Worm (Caenorhabditis elegans) whole organism, midembryonic: Measurements from ENCODE around the gene C05B5.12.

Source experiments
- cog-1 ChIP-seq: sonication (generic microtip); optimal IDR thresholded peaks from 2 replicates; lab custom pipeline; 2016; ENCODE audit warnings: missing genetic modification characterization, missing compliant biosample characterization
- klf-2 ChIP-seq: fragments of 200-800 bp; sonication (Bioruptor generic); conservative IDR thresholded peaks from 2 replicates; pipeline ENCODE4 v1.3.6; 2022; ENCODE audit warnings: missing genetic modification reagents, missing genetic modification characterization, missing compliant biosample characterization
- ref-1 ChIP-seq: fragments of 200-800 bp; sonication (Bioruptor generic); conservative IDR thresholded peaks from 2 replicates; pipeline ENCODE4 v1.3.6; 2022; ENCODE audit warnings: missing genetic modification reagents, missing genetic modification characterization, missing compliant biosample characterization
- ztf-23 ChIP-seq: fragments of 200-800 bp; sonication (Bioruptor generic); IDR thresholded peaks from 2 replicates; pipeline ENCODE4 v1.3.6; 2022; ENCODE audit warnings: missing genetic modification reagents, missing genetic modification characterization, missing compliant biosample characterization

DNA sequence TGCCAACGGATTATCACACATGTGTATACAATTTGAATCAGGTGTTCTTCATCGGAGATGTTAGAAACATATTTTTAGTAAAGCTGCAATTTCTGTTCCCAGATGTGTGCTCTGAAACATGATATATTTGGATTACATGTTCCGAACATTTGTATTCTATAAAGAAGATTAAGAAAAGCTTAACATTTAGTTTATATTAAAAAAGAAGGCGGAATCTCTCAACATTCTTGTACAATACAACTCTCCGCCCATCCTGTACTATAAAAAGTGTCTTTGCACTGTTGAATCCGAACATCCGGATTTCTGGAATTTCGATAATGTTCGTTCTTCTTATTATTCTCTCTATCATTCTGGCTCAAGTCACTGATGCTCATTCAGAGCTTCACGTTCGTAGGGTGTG is 40.8 kb downstream of the C05B5.12 start, which contains the start of gene ins-23:
- no peak for TF ChIP-seq ref-1
- no peak for TF ChIP-seq cog-1 (tag; lab: Kevin White, UChicago)
- TF ChIP-seq klf-2 (GFP tag; lab: Robert Waterston, UW) = no peak
- no peak for TF ChIP-seq ztf-23 (GFP tag; lab: Robert Waterston, UW)
